Fruit fly (Drosophila melanogaster) whole organism, wandering third instar larva: ENCODE results near the gene CG13012.

Source experiments
- Abd-B ChIP-seq: fragments of >200 bp; optimal IDR thresholded peaks from 2 replicates; lab custom pipeline; 2017; ENCODE audit warnings: missing biosample characterization, missing genetic modification characterization
- CG32264 ChIP-seq: fragments of 200-800 bp; sonication (Bioruptor generic); optimal IDR thresholded peaks from 2 replicates; lab custom pipeline; 2016; ENCODE audit warnings: missing biosample characterization, missing genetic modification characterization
- CG9705 ChIP-seq: fragments of 200-800 bp; sonication (Bioruptor generic); optimal IDR thresholded peaks from 2 replicates; lab custom pipeline; 2018; ENCODE audit warnings: missing biosample characterization, mild to moderate bottlenecking, missing genetic modification characterization
- CrebA ChIP-seq: fragments of 200-800 bp; sonication (Bioruptor generic); optimal IDR thresholded peaks from 2 replicates; lab custom pipeline; 2016; ENCODE audit warnings: missing biosample characterization, mild to moderate bottlenecking, missing genetic modification characterization, borderline replicate concordance
- GATAd ChIP-seq: sonication (Bioruptor generic); optimal IDR thresholded peaks from 2 replicates; lab custom pipeline; 2016; ENCODE audit warnings: missing biosample characterization, missing genetic modification characterization
- HLH106 ChIP-seq: fragments of 200-800 bp; optimal IDR thresholded peaks from 3 replicates; lab custom pipeline; 2019; ENCODE audit warnings: missing biosample characterization, mild to moderate bottlenecking, missing genetic modification characterization, moderate library complexity
- Hnf4 ChIP-seq: fragments of 200-800 bp; sonication (Bioruptor generic); optimal IDR thresholded peaks from 2 replicates; lab custom pipeline; 2016; ENCODE audit warnings: missing biosample characterization, mild to moderate bottlenecking, missing genetic modification characterization
- Hr78 ChIP-seq: fragments of >200 bp; optimal IDR thresholded peaks from 2 replicates; lab custom pipeline; 2017; ENCODE audit warnings: missing biosample characterization, missing genetic modification characterization
- Jra ChIP-seq: sonication (Bioruptor generic); optimal IDR thresholded peaks from 2 replicates; lab custom pipeline; 2016; ENCODE audit warnings: missing biosample characterization, missing genetic modification characterization
- Mio ChIP-seq: sonication (Bioruptor generic); optimal IDR thresholded peaks from 2 replicates; lab custom pipeline; 2016; ENCODE audit warnings: missing biosample characterization, missing genetic modification characterization
- Myc ChIP-seq: fragments of >200 bp; optimal IDR thresholded peaks from 2 replicates; lab custom pipeline; 2017
- N ChIP-seq: fragments of >200 bp; optimal IDR thresholded peaks from 2 replicates; lab custom pipeline; 2018; ENCODE audit warnings: missing biosample characterization, missing external identifiers, missing genetic modification characterization
- OdsH ChIP-seq: fragments of 200-800 bp; sonication (Bioruptor generic); optimal IDR thresholded peaks from 2 replicates; lab custom pipeline; 2016; ENCODE audit warnings: missing biosample characterization, mild to moderate bottlenecking, missing genetic modification characterization
- Rel ChIP-seq, 2 experiments: fragments of 200-800 bp; sonication (Bioruptor generic) in 1 of 2; optimal IDR thresholded peaks; 2 replicates in 1 of 2; 3 replicates in 1 of 2; lab custom pipeline; 2016 to 2019; ENCODE audit warnings: mild to moderate bottlenecking in 2 of 2, missing biosample characterization in 2 of 2, missing genetic modification characterization in 2 of 2, moderate library complexity in 1 of 2
- Vsx2 ChIP-seq: fragments of 200-300, 225-300 bp; sonication (Bioruptor generic); optimal IDR thresholded peaks from 2 replicates; lab custom pipeline; 2018; ENCODE audit warnings: missing biosample characterization, missing genetic modification characterization; ENCODE audit not compliant: partially characterized antibody
- br ChIP-seq: fragments of 200-800 bp; sonication (Bioruptor generic); optimal IDR thresholded peaks from 2 replicates; lab custom pipeline; 2016; ENCODE audit warnings: missing biosample characterization, missing genetic modification characterization
- brk ChIP-seq: fragments of 200-800 bp; sonication (Bioruptor generic); optimal IDR thresholded peaks from 2 replicates; lab custom pipeline; 2016; ENCODE audit warnings: missing biosample characterization, mild to moderate bottlenecking, missing genetic modification characterization
- dl ChIP-seq, 2 experiments: fragments of 175-275, 200-275 bp in 1 of 2; fragments of 200-275 bp in 1 of 2; sonication (Bioruptor generic); optimal IDR thresholded peaks; lab custom pipeline; 2018; ENCODE audit warnings: mild to moderate bottlenecking in 2 of 2, missing biosample characterization in 2 of 2, missing genetic modification characterization in 2 of 2, moderate library complexity in 2 of 2; ENCODE audit not compliant: partially characterized antibody in 2 of 2, insufficient read depth in 1 of 2
- dmrt93B ChIP-seq: fragments of 200-800 bp; sonication (Bioruptor generic); optimal IDR thresholded peaks from 2 replicates; lab custom pipeline; 2018; ENCODE audit warnings: missing biosample characterization, mild to moderate bottlenecking, missing genetic modification characterization
- dsf ChIP-seq: sonication (Bioruptor generic); optimal IDR thresholded peaks from 2 replicates; lab custom pipeline; 2016; ENCODE audit warnings: missing biosample characterization, missing genetic modification characterization, borderline replicate concordance
- foxo ChIP-seq, 2 experiments: fragments of 200-800 bp; sonication (Bioruptor generic); optimal IDR thresholded peaks; 2 replicates in 1 of 2; 3 replicates in 1 of 2; lab custom pipeline; 2016 to 2017; ENCODE audit warnings: missing biosample characterization in 2 of 2, missing genetic modification characterization in 2 of 2
- fru ChIP-seq: fragments of 200-800 bp; sonication (Bioruptor generic); optimal IDR thresholded peaks from 3 replicates; lab custom pipeline; 2016; ENCODE audit warnings: missing biosample characterization, mild to moderate bottlenecking, missing genetic modification characterization
- h ChIP-seq: fragments of 200-800 bp; sonication (Bioruptor generic); optimal IDR thresholded peaks from 3 replicates; lab custom pipeline; 2016; ENCODE audit warnings: missing biosample characterization, mild to moderate bottlenecking, missing genetic modification characterization
- jim ChIP-seq: fragments of 175-275, 200-325 bp; sonication (Bioruptor generic); optimal IDR thresholded peaks from 2 replicates; lab custom pipeline; 2016; ENCODE audit warnings: missing biosample characterization, mild to moderate bottlenecking, missing genetic modification characterization
- lola ChIP-seq: fragments of >200 bp; optimal IDR thresholded peaks from 2 replicates; lab custom pipeline; 2017; ENCODE audit warnings: missing biosample characterization, missing genetic modification characterization
- rgr ChIP-seq: fragments of 200-800 bp; sonication (Bioruptor generic); optimal IDR thresholded peaks from 3 replicates; lab custom pipeline; 2016; ENCODE audit warnings: missing biosample characterization, mild to moderate bottlenecking, missing genetic modification characterization
- sv ChIP-seq: fragments of 200-800 bp; sonication (Bioruptor generic); optimal IDR thresholded peaks from 3 replicates; lab custom pipeline; 2016; ENCODE audit warnings: missing biosample characterization, missing genetic modification characterization
- tai ChIP-seq: sonication (Bioruptor generic); optimal IDR thresholded peaks from 2 replicates; lab custom pipeline; 2016; ENCODE audit warnings: missing biosample characterization, missing genetic modification characterization
- usp ChIP-seq: fragments of >200 bp; optimal IDR thresholded peaks from 2 replicates; lab custom pipeline; 2017; ENCODE audit warnings: missing biosample characterization, missing genetic modification characterization

CG13012 gene

DNA sequence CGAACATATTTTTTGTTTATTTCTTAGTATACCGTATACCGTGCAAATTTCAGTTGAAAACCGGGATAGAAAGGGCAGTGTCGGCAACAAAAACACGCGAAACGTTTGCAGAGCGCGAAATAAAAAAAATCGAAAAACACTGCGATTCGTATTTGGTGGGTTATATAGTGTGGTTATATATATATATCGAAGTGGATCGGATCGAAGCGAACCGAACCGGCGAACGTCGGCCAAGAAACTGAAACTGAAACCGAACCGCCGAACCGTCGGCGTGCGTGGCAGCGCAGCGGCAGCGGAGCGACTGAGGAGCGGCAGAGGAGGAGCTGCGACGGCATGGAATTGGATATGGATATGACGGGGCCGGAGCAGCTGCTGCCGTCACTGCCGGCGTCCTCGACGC lies 44.6 kb upstream of the CG13012 start, which contains the start of the genes CG32572 and CG34325:
Gene CG32572 (plus strand): TSS at position 16 of the 400 bp plus-strand sequence.
Gene CG34325 (minus strand): TSS at position 244 of the 400 bp plus-strand sequence.
- TF ChIP-seq HLH106 = no peak

DNA sequence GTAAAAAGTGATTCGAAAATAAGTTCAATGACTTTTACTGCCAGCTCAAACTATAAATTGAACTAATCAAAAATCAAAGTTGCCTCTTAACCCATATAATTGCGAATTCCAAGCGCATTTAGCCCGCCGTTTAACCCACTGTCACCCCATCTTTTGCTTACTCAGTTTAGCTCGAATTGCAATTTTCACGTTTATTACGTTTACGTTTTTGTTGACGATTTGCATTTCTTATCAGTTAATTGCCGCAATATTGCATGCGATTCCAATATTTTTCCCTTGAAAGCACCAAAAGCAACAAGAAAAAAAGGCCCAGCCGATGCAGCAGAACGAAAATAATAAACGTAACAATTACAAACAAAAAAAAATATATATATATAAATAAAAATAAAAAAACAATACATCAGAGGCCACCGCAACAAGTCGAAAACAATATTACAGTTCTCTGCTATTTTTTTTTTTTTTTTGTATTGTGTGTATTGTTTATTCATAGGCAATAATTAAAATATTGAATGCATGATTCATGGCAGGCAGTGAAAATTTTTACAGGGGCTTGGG lies 41.7 kb upstream of the CG13012 start:
- TF ChIP-seq OdsH (GFP tag; lab: Kevin White, UChicago) (no peak), Vsx2 (GFP tag; lab: Kevin White, UChicago) (no peak), jim (GFP tag; lab: Kevin White, UChicago) (no peak), Rel (GFP tag; optimal IDR thresholded peaks at IDR 0.05; lab: Kevin White, UChicago) (no peak), Rel (tag; optimal IDR thresholded peaks at IDR 0.05; lab: Kevin White, UChicago) (no peak), dl (GFP tag; optimal IDR thresholded peaks at IDR 0.05; lab: Kevin White, UChicago; ENCODE audit: insufficient read depth in 1 of 2, partially characterized antibody in 2 of 2) (no peak), tai (GFP tag; lab: Kevin White, UChicago) (no peak), lola (GFP tag; lab: Kevin White, UChicago) (no peak), dsf (GFP tag; lab: Kevin White, UChicago) (no peak), CG32264 (no peak), N (GFP tag; lab: Kevin White, UChicago) (no peak), Jra (GFP tag; lab: Kevin White, UChicago) (no peak), Hnf4 (GFP tag; lab: Kevin White, UChicago) (no peak), fru (GFP tag; lab: Kevin White, UChicago) (no peak)

DNA sequence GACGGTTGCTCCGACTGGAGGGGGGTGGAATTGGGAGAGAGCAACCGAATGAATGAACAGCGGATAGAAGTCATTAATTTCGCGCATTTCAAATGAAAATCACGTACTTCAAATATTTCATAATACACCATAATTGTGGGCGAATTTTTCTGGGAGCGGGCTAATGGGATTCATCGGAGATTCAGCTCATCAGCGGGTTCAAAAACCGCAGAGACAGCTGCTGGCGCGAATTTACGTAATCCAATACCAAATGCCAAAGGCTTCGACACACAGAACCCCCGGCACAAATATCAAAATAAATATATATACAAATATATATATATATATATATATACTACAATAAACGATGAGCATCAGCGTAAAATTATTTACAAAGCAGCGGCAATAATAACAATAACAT lies 40.1 kb upstream of the CG13012 start:
- TF ChIP-seq CrebA (GFP tag; lab: Kevin White, UChicago) (no peak), usp (GFP tag; lab: Kevin White, UChicago) (no peak), Rel (GFP tag; optimal IDR thresholded peaks at IDR 0.05; lab: Kevin White, UChicago) (no peak), Rel (tag; optimal IDR thresholded peaks at IDR 0.05; lab: Kevin White, UChicago) (peak; percentile 58), OdsH (GFP tag; lab: Kevin White, UChicago) (no peak), dl (GFP tag; optimal IDR thresholded peaks at IDR 0.05; lab: Kevin White, UChicago; ENCODE audit: insufficient read depth in 1 of 2, partially characterized antibody in 2 of 2) (no peak), dmrt93B (GFP tag; lab: Kevin White, UChicago) (no peak)
- TF ChIP-seq, all 38 proteins: peak for 1

DNA sequence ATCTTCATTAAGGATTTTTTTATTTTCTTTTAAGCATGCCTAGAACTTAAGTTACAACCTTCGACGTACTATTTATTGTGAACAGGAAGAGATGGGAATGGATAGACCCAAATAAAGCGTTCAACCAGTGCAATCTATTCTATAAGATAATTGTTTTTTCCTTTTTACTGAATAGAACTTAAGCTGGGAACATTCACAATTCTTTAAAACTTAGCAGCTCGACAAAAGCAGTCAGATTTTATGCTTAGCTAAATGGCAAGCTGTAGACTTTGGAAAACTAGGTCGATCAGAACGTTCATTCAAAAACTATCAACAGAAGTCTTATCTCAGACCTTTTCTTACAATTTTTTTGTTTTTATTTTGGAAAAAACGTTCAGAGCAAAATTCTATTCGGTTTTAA lies 34.5 kb upstream of the CG13012 start, which contains the start of gene CG13008:
Gene CG13008 (plus strand): TSS at position 301 of the 400 bp plus-strand sequence.
- TF ChIP-seq br (GFP tag; lab: Kevin White, UChicago) = no peak
- TF ChIP-seq jim (GFP tag; lab: Kevin White, UChicago) = no peak
- TF ChIP-seq tai (GFP tag; lab: Kevin White, UChicago) = no peak
- TF ChIP-seq Hr78 (GFP tag; lab: Kevin White, UChicago) = no peak
- no peak for TF ChIP-seq GATAd (GFP tag; lab: Kevin White, UChicago)
- TF ChIP-seq Abd-B = no peak
- TF ChIP-seq foxo (GFP tag; optimal IDR thresholded peaks at IDR 0.05; lab: Kevin White, UChicago) = no peak
- TF ChIP-seq rgr (GFP tag; lab: Kevin White, UChicago) = no peak
- TF ChIP-seq Mio (GFP tag; lab: Kevin White, UChicago) = no peak
- no peak for TF ChIP-seq Myc
- TF ChIP-seq dmrt93B (GFP tag; lab: Kevin White, UChicago) = no peak
- TF ChIP-seq sv (GFP tag; lab: Kevin White, UChicago) = no peak
- TF ChIP-seq CG9705 (GFP tag; lab: Kevin White, UChicago) = no peak
- no peak for TF ChIP-seq N (GFP tag; lab: Kevin White, UChicago)
- TF ChIP-seq HLH106 = no peak
- no peak for TF ChIP-seq brk
- no peak for TF ChIP-seq lola (GFP tag; lab: Kevin White, UChicago)
- no peak for TF ChIP-seq CrebA (GFP tag; lab: Kevin White, UChicago)

DNA sequence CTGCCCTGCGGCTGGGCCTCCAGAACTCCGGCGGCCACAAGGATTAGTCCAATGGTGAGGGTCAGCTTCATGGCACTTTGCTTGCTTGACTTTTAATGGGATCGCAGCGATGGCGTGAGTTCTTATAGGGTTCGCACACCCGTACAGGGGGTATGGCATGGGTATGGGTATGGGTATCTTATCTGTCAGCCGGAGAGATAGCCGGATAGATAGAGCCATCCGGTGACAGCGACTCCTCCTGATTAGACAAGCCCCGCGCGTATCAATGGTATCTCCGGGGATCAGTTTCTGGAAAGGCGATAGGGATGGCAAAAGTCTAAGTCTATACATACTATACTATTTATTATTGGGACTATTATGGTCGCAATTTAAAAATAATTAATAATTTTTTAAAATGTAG lies 30.2 kb upstream of the CG13012 start, which contains the start of gene CG9672:
Gene CG9672 (minus strand): TSS at position 101 of the 400 bp plus-strand sequence.
- TF ChIP-seq h (GFP tag; lab: Kevin White, UChicago) (peak; percentile 12), CG9705 (GFP tag; lab: Kevin White, UChicago) (no peak)
